Fruit fly (Drosophila melanogaster): ENCODE results near the gene smp-30.

smp-30 gene

dm6 chr3R:14719380-14719779 lies 31.7 kb downstream of the smp-30 start (continued):
- TF ChIP-seq Mad (GFP tag; optimal IDR thresholded peaks at IDR 0.05) (no peak), vvl (GFP tag; IDR thresholded peaks at IDR 0.05) (no peak), seq (GFP tag; IDR thresholded peaks at IDR 0.05) (no peak), Med (GFP tag) (peak; percentile 27), grau (tag; optimal IDR thresholded peaks at IDR 0.05) (peak; percentile 75), onecut (GFP tag; IDR thresholded peaks at IDR 0.05) (no peak)

- TF ChIP-seq Hr51 (GFP tag; optimal IDR thresholded peaks at IDR 0.05), result no peak
- TF ChIP-seq Med (GFP tag), result no peak
- TF ChIP-seq MTF-1 (GFP tag; optimal IDR thresholded peaks at IDR 0.05; ENCODE audit: borderline replicate concordance), result no peak
- TF ChIP-seq mirr (GFP tag; optimal IDR thresholded peaks at IDR 0.05), result no peak
- TF ChIP-seq Deaf1 (tag; optimal IDR thresholded peaks at IDR 0.05), result no peak
- no peak for TF ChIP-seq Chrac-16 (GFP tag; optimal IDR thresholded peaks at IDR 0.05)
- TF ChIP-seq wor (GFP tag; IDR thresholded peaks at IDR 0.05), result no peak
- TF ChIP-seq CG31224 (GFP tag; IDR thresholded peaks at IDR 0.05), result no peak
- TF ChIP-seq tin (GFP tag; optimal IDR thresholded peaks at IDR 0.05), result no peak
- TF ChIP-seq hb (GFP tag; IDR thresholded peaks at IDR 0.05; ENCODE audit: partially characterized antibody), result no peak
- TF ChIP-seq CG7963 (GFP tag; IDR thresholded peaks at IDR 0.05; ENCODE audit: partially characterized antibody), result no peak
- no peak for TF ChIP-seq da (GFP tag; optimal IDR thresholded peaks at IDR 0.05)
- TF ChIP-seq CG5180 (GFP tag; optimal IDR thresholded peaks at IDR 0.05), result no peak
- TF ChIP-seq grn (GFP tag; optimal IDR thresholded peaks at IDR 0.05), result no peak
These were observed 33.3 kb downstream of the smp-30 start for dm6 chr3R:14717712-14718097.

- TF ChIP-seq danr (GFP tag; IDR thresholded peaks at IDR 0.05) (no peak), CG6854 (GFP tag; optimal IDR thresholded peaks at IDR 0.05) (no peak), bsh (GFP tag; optimal IDR thresholded peaks at IDR 0.05) (peak; percentile 27 to 38), CG3163 (GFP tag; optimal IDR thresholded peaks at IDR 0.05) (no peak), twi (tag; optimal IDR thresholded peaks at IDR 0.05) (peak; percentile 100), prd (optimal IDR thresholded peaks at IDR 0.05) (no peak), prd (GFP tag; IDR thresholded peaks at IDR 0.05) (peak; percentile 47; the same call in 2 of the 3 replicates), Blimp-1 (GFP tag; optimal IDR thresholded peaks at IDR 0.05) (peak; percentile 1), CG12299 (tag; optimal IDR thresholded peaks at IDR 0.05) (no peak), Side (GFP tag; optimal IDR thresholded peaks at IDR 0.05) (no peak), exex (tag; optimal IDR thresholded peaks at IDR 0.05) (peak; percentile 20), Med (GFP tag) (peak; percentile 51), CG18599 (GFP tag; optimal IDR thresholded peaks at IDR 0.05) (no peak), cad (GFP tag; optimal IDR thresholded peaks at IDR 0.05) (no peak), CG31388 (GFP tag; optimal IDR thresholded peaks at IDR 0.05) (no peak), CG7271 (tag; optimal IDR thresholded peaks at IDR 0.05) (no peak), gsb-n (tag; optimal IDR thresholded peaks at IDR 0.05) (peak; percentile 59), Usf (GFP tag; optimal IDR thresholded peaks at IDR 0.05) (no peak), stc (GFP tag; IDR thresholded peaks at IDR 0.05) (0 out of 2 replicates have a peak, but pooled peaks have one; percentile 31), H15 (GFP tag; IDR thresholded peaks at IDR 0.05) (0 out of 3 replicates have a peak, but pooled peaks have one; percentile 24), pfk (GFP tag; optimal IDR thresholded peaks at IDR 0.05) (no peak), zf30C (GFP tag; optimal IDR thresholded peaks at IDR 0.05) (peak; percentile 81), CG31365 (tag; optimal IDR thresholded peaks at IDR 0.05) (no peak), sob (GFP tag; IDR thresholded peaks at IDR 0.05) (no peak), Ada2b (GFP tag; IDR thresholded peaks at IDR 0.05) (no peak), CG10366 (GFP tag; IDR thresholded peaks at IDR 0.05) (peak; percentile 16; the same call in 1 of the 2 replicates), z (GFP tag; IDR thresholded peaks at IDR 0.05) (no peak), lov (optimal IDR thresholded peaks at IDR 0.05) (no peak), lov (GFP tag; IDR thresholded peaks at IDR 0.05) (0 out of 3 replicates have a peak, but pooled peaks have one; percentile 29), pum (GFP tag; optimal IDR thresholded peaks at IDR 0.05) (no peak), Atf-2 (GFP tag; optimal IDR thresholded peaks at IDR 0.05) (peak; percentile 7)
These were observed 33.9 kb downstream of the smp-30 start for dm6 chr3R:14717076-14717711.

All from whole organism, embryonic.